Worm (Caenorhabditis elegans) whole organism, L1 larva: ENCODE data around the gene lite-1.
A peak's percentile ranks its signal among the peaks of the same experiment; 100 is the strongest.

Source experiments
- C04F5.9 ChIP-seq: sonication (generic microtip); optimal IDR thresholded peaks from 2 replicates; lab custom pipeline; 2016; ENCODE audit warnings: missing genetic modification characterization, missing compliant biosample characterization
- C16A3.4 ChIP-seq: fragments of 150-350 bp; optimal IDR thresholded peaks from 2 replicates; lab custom pipeline; 2014; ENCODE audit warnings: missing biosample characterization, missing genetic modification characterization
- Y116A8C.19 ChIP-seq: sonication (generic microtip); optimal IDR thresholded peaks from 2 replicates; lab custom pipeline; 2016; ENCODE audit warnings: missing compliant biosample characterization, missing genetic modification characterization, borderline replicate concordance
- alr-1 ChIP-seq: fragments of 200-800 bp; sonication (Bioruptor generic); optimal IDR thresholded peaks from 2 replicates; lab custom pipeline; 2018; ENCODE audit warnings: borderline replicate concordance, mild to moderate bottlenecking, missing genetic modification characterization, missing compliant biosample characterization
- ama-1 ChIP-seq: fragments of 150-350 bp; optimal IDR thresholded peaks from 2 replicates; lab custom pipeline; 2014
- blmp-1 ChIP-seq: fragments of 150-350 bp; optimal IDR thresholded peaks from 2 replicates; lab custom pipeline; 2014; ENCODE audit warnings: missing biosample characterization, missing genetic modification characterization
- ceh-63 ChIP-seq: fragments of 200-800 bp; sonication (Bioruptor generic); optimal IDR thresholded peaks from 2 replicates; lab custom pipeline; 2018; ENCODE audit warnings: mild to moderate bottlenecking, missing genetic modification characterization, missing compliant biosample characterization
- ceh-88 ChIP-seq: fragments of 200-800 bp; sonication (Bioruptor generic); IDR thresholded peaks from 2 replicates; pipeline ENCODE4 v1.3.6; 2022; ENCODE audit warnings: missing genetic modification characterization, missing compliant biosample characterization
- ceh-90 ChIP-seq: sonication (generic microtip); optimal IDR thresholded peaks from 2 replicates; lab custom pipeline; 2016; ENCODE audit warnings: missing genetic modification characterization, missing compliant biosample characterization
- ces-1 ChIP-seq: fragments of 150-350 bp; optimal IDR thresholded peaks from 2 replicates; lab custom pipeline; 2014; ENCODE audit warnings: missing biosample characterization, missing genetic modification reagents, missing genetic modification characterization
- dpl-1 ChIP-seq, 3 experiments: fragments of 150-350 bp in 2 of 3; sonication (generic microtip) in 1 of 3; optimal IDR thresholded peaks; 2 replicates each; lab custom pipeline; 2014 to 2017; ENCODE audit warnings: missing biosample characterization in 3 of 3, missing genetic modification characterization in 3 of 3, missing genetic modification reagents in 3 of 3
- efl-1 ChIP-seq, 4 experiments: fragments of 150-350 bp; optimal IDR thresholded peaks in 3 of 4; peaks in 1 of 4; 1 replicate in 1 of 4; 2 replicates in 3 of 4; lab custom pipeline; 2014; ENCODE audit warnings: missing biosample characterization in 2 of 4, missing genetic modification characterization in 2 of 4, missing genetic modification reagents in 2 of 4
- egl-27 ChIP-seq, 2 experiments: fragments of 150-350 bp in 1 of 2; sonication (generic microtip); optimal IDR thresholded peaks; 3 replicates each; lab custom pipeline; 2017 to 2018; ENCODE audit warnings: missing biosample characterization in 2 of 2, missing genetic modification characterization in 2 of 2, missing genetic modification reagents in 2 of 2
- elt-2 ChIP-seq: sonication (generic microtip); optimal IDR thresholded peaks from 2 replicates; lab custom pipeline; 2016; ENCODE audit warnings: missing genetic modification characterization, mild to moderate bottlenecking, inconsistent platforms, missing compliant biosample characterization, missing genetic modification reagents
- ets-5 ChIP-seq: fragments of 200-800 bp; sonication (Bioruptor generic); IDR thresholded peaks from 2 replicates; pipeline ENCODE4 v1.3.6; 2022; ENCODE audit warnings: missing genetic modification characterization, missing compliant biosample characterization
- fkh-10 ChIP-seq: sonication (generic microtip); optimal IDR thresholded peaks from 2 replicates; lab custom pipeline; 2017; ENCODE audit warnings: missing biosample characterization, missing genetic modification reagents, missing genetic modification characterization
- fkh-8 ChIP-seq: sonication (generic microtip); optimal IDR thresholded peaks from 2 replicates; lab custom pipeline; 2016; ENCODE audit warnings: mild to moderate bottlenecking, missing genetic modification characterization, missing compliant biosample characterization
- hlh-17 ChIP-seq: fragments of 200-800 bp; sonication (Bioruptor generic); optimal IDR thresholded peaks from 2 replicates; lab custom pipeline; 2018; ENCODE audit warnings: missing genetic modification characterization, mild to moderate bottlenecking, missing compliant biosample characterization, moderate library complexity, borderline replicate concordance
- hpl-2 ChIP-seq: fragments of 150-350 bp; optimal IDR thresholded peaks from 2 replicates; lab custom pipeline; 2014; ENCODE audit warnings: missing biosample characterization, missing genetic modification reagents, missing genetic modification characterization
- isw-1 ChIP-seq: fragments of 200-800 bp; sonication (Bioruptor generic); IDR thresholded peaks from 2 replicates; pipeline ENCODE4 v1.3.6; 2022; ENCODE audit warnings: missing genetic modification characterization, missing compliant biosample characterization
- lin-14 ChIP-seq: fragments of 200-800 bp; sonication (Bioruptor generic); optimal IDR thresholded peaks from 2 replicates; lab custom pipeline; 2018; ENCODE audit warnings: mild to moderate bottlenecking, missing genetic modification characterization, moderate library complexity, missing compliant biosample characterization
- lin-15B ChIP-seq: fragments of 150-350 bp; sonication (generic microtip); optimal IDR thresholded peaks from 3 replicates; lab custom pipeline; 2014; ENCODE audit warnings: missing biosample characterization, missing genetic modification characterization
- lin-35 ChIP-seq, 2 experiments: fragments of 150-350 bp; optimal IDR thresholded peaks; 2 replicates each; lab custom pipeline; 2014; ENCODE audit warnings: missing biosample characterization in 2 of 2, missing genetic modification characterization in 2 of 2, missing genetic modification reagents in 2 of 2
- lin-39 ChIP-seq: fragments of 150-350 bp; optimal IDR thresholded peaks from 2 replicates; lab custom pipeline; 2014; ENCODE audit warnings: missing biosample characterization, missing genetic modification reagents, missing genetic modification characterization
- lsy-2 ChIP-seq, 2 experiments: fragments of 150-350 bp; optimal IDR thresholded peaks; 2 replicates each; lab custom pipeline; 2014; ENCODE audit warnings: missing biosample characterization in 2 of 2, missing genetic modification characterization in 2 of 2
- mab-9 ChIP-seq: fragments of 200-800 bp; sonication (Bioruptor generic); IDR thresholded peaks from 2 replicates; pipeline ENCODE4 v1.3.6; 2022; ENCODE audit warnings: missing genetic modification reagents, missing genetic modification characterization, missing compliant biosample characterization
- mef-2 ChIP-seq: fragments of 150-350 bp; optimal IDR thresholded peaks from 2 replicates; lab custom pipeline; 2014; ENCODE audit warnings: missing biosample characterization, missing genetic modification characterization
- mep-1 ChIP-seq: fragments of 150-350 bp; optimal IDR thresholded peaks from 2 replicates; lab custom pipeline; 2014; ENCODE audit warnings: missing biosample characterization, missing genetic modification characterization
- nhr-11 ChIP-seq: fragments of 150-350 bp; optimal IDR thresholded peaks from 2 replicates; lab custom pipeline; 2014; ENCODE audit warnings: missing biosample characterization, missing genetic modification characterization
- nhr-12 ChIP-seq: sonication (generic microtip); optimal IDR thresholded peaks from 2 replicates; lab custom pipeline; 2017; ENCODE audit warnings: missing biosample characterization, missing genetic modification characterization
- nhr-20 ChIP-seq: sonication (generic microtip); optimal IDR thresholded peaks from 2 replicates; lab custom pipeline; 2016; ENCODE audit warnings: mild to moderate bottlenecking, missing genetic modification characterization, missing compliant biosample characterization
- nhr-237 ChIP-seq: fragments of 150-350 bp; optimal IDR thresholded peaks from 2 replicates; lab custom pipeline; 2014; ENCODE audit warnings: missing biosample characterization, missing genetic modification characterization
- nhr-47 ChIP-seq: sonication (generic microtip); optimal IDR thresholded peaks from 2 replicates; lab custom pipeline; 2016; ENCODE audit warnings: mild to moderate bottlenecking, missing genetic modification characterization, moderate library complexity, missing compliant biosample characterization
- nhr-71 ChIP-seq: sonication (generic microtip); optimal IDR thresholded peaks from 2 replicates; lab custom pipeline; 2016; ENCODE audit warnings: mild to moderate bottlenecking, missing genetic modification characterization, moderate library complexity, missing compliant biosample characterization
- nhr-85 ChIP-seq: sonication (generic microtip); peaks from one replicate; lab custom pipeline; 2016; ENCODE audit warnings: missing genetic modification characterization, inconsistent platforms, missing compliant biosample characterization
- nhr-90 ChIP-seq: sonication (generic microtip); optimal IDR thresholded peaks from 2 replicates; lab custom pipeline; 2016; ENCODE audit warnings: mild to moderate bottlenecking, missing genetic modification characterization, missing compliant biosample characterization; ENCODE audit not compliant: poor library complexity
- pag-3 ChIP-seq: sonication (generic microtip); optimal IDR thresholded peaks from 2 replicates; lab custom pipeline; 2017; ENCODE audit warnings: missing genetic modification characterization, mild to moderate bottlenecking, missing compliant biosample characterization, antibody characterized with exemption, borderline replicate concordance; ENCODE audit not compliant: insufficient read depth
- rnt-1 ChIP-seq: sonication (generic microtip); optimal IDR thresholded peaks from 2 replicates; lab custom pipeline; 2016; ENCODE audit warnings: mild to moderate bottlenecking, missing genetic modification characterization, moderate library complexity, missing compliant biosample characterization
- sox-4 ChIP-seq: sonication (generic microtip); optimal IDR thresholded peaks from 2 replicates; lab custom pipeline; 2016; ENCODE audit warnings: missing genetic modification characterization, missing compliant biosample characterization
- swsn-7 ChIP-seq: sonication (generic microtip); optimal IDR thresholded peaks from 2 replicates; lab custom pipeline; 2016; ENCODE audit warnings: missing genetic modification characterization, missing compliant biosample characterization
- tbx-2 ChIP-seq: sonication (generic microtip); optimal IDR thresholded peaks from 2 replicates; lab custom pipeline; 2016; ENCODE audit warnings: missing genetic modification characterization, missing compliant biosample characterization
- tlp-1 ChIP-seq: fragments of 150-350 bp; optimal IDR thresholded peaks from 2 replicates; lab custom pipeline; 2014; ENCODE audit warnings: missing biosample characterization, missing genetic modification characterization
- unc-130 ChIP-seq: fragments of 150-350 bp; optimal IDR thresholded peaks from 2 replicates; lab custom pipeline; 2017; ENCODE audit warnings: missing biosample characterization, missing genetic modification characterization, inconsistent platforms
- unc-30 ChIP-seq: sonication (generic microtip); optimal IDR thresholded peaks from 2 replicates; lab custom pipeline; 2017; ENCODE audit warnings: missing biosample characterization, missing genetic modification characterization
- unc-62 ChIP-seq: fragments of 150-350 bp; optimal IDR thresholded peaks from 2 replicates; lab custom pipeline; 2014; ENCODE audit warnings: missing biosample characterization, missing genetic modification reagents, missing genetic modification characterization
- unc-86 ChIP-seq: sonication (generic microtip); optimal IDR thresholded peaks from 2 replicates; lab custom pipeline; 2016; ENCODE audit warnings: missing genetic modification characterization, missing compliant biosample characterization
- vab-15 ChIP-seq: sonication (generic microtip); optimal IDR thresholded peaks from 2 replicates; lab custom pipeline; 2017; ENCODE audit warnings: missing genotype, mild to moderate bottlenecking, missing genetic modification characterization, missing compliant biosample characterization
- xbp-1 ChIP-seq: sonication (generic microtip); optimal IDR thresholded peaks from 2 replicates; lab custom pipeline; 2016; ENCODE audit warnings: missing genetic modification characterization, missing compliant biosample characterization
- zag-1 ChIP-seq: fragments of 150-350 bp; optimal IDR thresholded peaks from 2 replicates; lab custom pipeline; 2014; ENCODE audit warnings: missing biosample characterization, missing genetic modification characterization
- zip-4 ChIP-seq: fragments of 200-800 bp; sonication (Bioruptor generic); optimal IDR thresholded peaks from 2 replicates; lab custom pipeline; 2018; ENCODE audit warnings: mild to moderate bottlenecking, missing genetic modification characterization, moderate library complexity, missing compliant biosample characterization
- ztf-11 ChIP-seq, 2 experiments: sonication (generic microtip); optimal IDR thresholded peaks; 2 replicates each; lab custom pipeline; 2016 to 2017; ENCODE audit warnings: missing genetic modification characterization in 2 of 2, missing biosample characterization in 1 of 2, missing compliant biosample characterization in 1 of 2

The lite-1 gene

DNA sequence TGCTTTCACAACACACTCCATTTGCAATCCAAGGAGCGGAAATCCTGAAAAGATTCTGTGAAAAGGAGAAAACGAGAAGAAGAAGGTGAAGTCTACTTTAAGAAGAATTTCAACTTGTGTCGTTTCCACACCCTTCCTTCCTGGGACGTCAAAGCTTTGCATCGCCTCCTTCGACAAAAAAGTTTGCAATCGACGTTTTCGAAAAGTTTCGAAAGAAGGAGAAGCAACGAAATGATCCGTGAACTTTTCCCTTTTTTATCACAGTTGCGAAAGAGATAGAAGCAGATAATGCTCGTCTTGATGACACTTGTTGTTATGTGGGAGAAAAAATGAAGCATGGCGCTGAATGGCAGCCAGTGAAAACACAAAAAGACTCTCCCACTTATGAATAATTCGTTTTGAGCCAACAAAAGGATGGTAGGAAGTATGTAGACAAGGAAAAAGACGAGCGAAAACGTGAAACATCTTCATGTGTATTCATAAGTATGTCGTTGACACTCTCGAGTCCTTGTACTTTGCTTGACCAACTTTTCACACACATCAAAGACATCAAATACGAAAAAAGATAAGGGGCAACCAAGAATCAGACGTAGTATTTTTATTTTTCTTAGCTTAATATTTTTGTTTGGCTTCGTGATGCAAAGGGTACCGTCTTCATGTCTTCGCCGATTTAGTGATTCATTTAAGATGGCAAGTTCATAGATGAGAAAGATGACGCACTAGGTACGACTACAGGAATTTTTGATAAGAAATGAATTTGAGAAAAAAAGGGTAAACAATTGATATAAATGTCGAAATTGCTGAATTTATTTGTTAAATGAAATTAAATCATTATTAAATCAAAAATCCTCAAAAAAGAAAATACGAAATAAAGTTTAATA is 18.4 kb upstream of the lite-1 start:
- no peak for TF ChIP-seq vab-15 (tag; lab: Kevin White, UChicago)
- TF ChIP-seq ama-1 = no peak
- peak; percentile 14; the same call in 1 of the 2 replicates for TF ChIP-seq isw-1 (GFP tag; lab: Robert Waterston, UW)
- TF ChIP-seq xbp-1 (tag; lab: Kevin White, UChicago) = peak; percentile 0
- no peak for TF ChIP-seq egl-27 (tag; optimal IDR thresholded peaks at IDR 0.05; lab: Kevin White, UChicago)
- TF ChIP-seq ces-1 (GFP tag; lab: Kevin White, UChicago) = no peak
- TF ChIP-seq dpl-1 (GFP tag; optimal IDR thresholded peaks at IDR 0.05; lab: Kevin White, UChicago) = no peak
- TF ChIP-seq ceh-90 = no peak
- TF ChIP-seq lin-14 (GFP tag; lab: Kevin White, UChicago) = peak; percentile 77
- TF ChIP-seq hpl-2 = no peak
- no peak for TF ChIP-seq unc-30 (tag; lab: Kevin White, UChicago)
- peak; percentile 38 for TF ChIP-seq nhr-71 (tag; lab: Kevin White, UChicago)
- no peak for TF ChIP-seq Y116A8C.19 (tag; lab: Kevin White, UChicago)
- TF ChIP-seq zip-4 (GFP tag; lab: Kevin White, UChicago) = no peak
- no peak for TF ChIP-seq efl-1 (optimal IDR thresholded peaks at IDR 0.05; lab: Kevin White, UChicago)
- peak in 1 of 2 experiments; percentile 43 for TF ChIP-seq efl-1 (GFP tag; optimal IDR thresholded peaks at IDR 0.05 in 1 of 2; lab: Kevin White, UChicago)
- peak; percentile 3 for TF ChIP-seq nhr-20
- TF ChIP-seq nhr-47 (tag; lab: Kevin White, UChicago) = no peak
- TF ChIP-seq mef-2 (tag; lab: Kevin White, UChicago) = no peak
- no peak for TF ChIP-seq alr-1
- no peak for TF ChIP-seq mab-9 (GFP tag; lab: Robert Waterston, UW)
- no peak for TF ChIP-seq swsn-7 (tag; lab: Kevin White, UChicago)
- peak; percentile 36 for TF ChIP-seq fkh-8
- TF ChIP-seq C04F5.9 (tag; lab: Kevin White, UChicago) = no peak
- TF ChIP-seq C16A3.4 (tag; lab: Kevin White, UChicago) = no peak
- no peak for TF ChIP-seq nhr-90 (tag; lab: Kevin White, UChicago)
- no peak for TF ChIP-seq nhr-237 (tag; lab: Kevin White, UChicago)
- TF ChIP-seq blmp-1 (tag; lab: Kevin White, UChicago) = peak; percentile 9
- peak; percentile 17 for TF ChIP-seq mep-1
- TF ChIP-seq nhr-85 = peak; percentile 37
- TF ChIP-seq lin-35 (GFP tag; optimal IDR thresholded peaks at IDR 0.05; lab: Kevin White, UChicago) = no peak
- TF ChIP-seq nhr-12 (tag; lab: Kevin White, UChicago) = no peak
- TF ChIP-seq lin-15B (tag; lab: Kevin White, UChicago) = no peak
- no peak for TF ChIP-seq lsy-2 (tag; optimal IDR thresholded peaks at IDR 0.05; lab: Kevin White, UChicago)
- TF ChIP-seq zag-1 (tag; lab: Kevin White, UChicago) = no peak
- TF ChIP-seq tbx-2 (tag; lab: Kevin White, UChicago) = no peak
- no peak for TF ChIP-seq hlh-17 (GFP tag; lab: Kevin White, UChicago)
- TF ChIP-seq ztf-11 (tag; optimal IDR thresholded peaks at IDR 0.05; lab: Kevin White, UChicago) = no peak
- TF ChIP-seq unc-130 (tag; lab: Kevin White, UChicago) = no peak
- no peak for TF ChIP-seq unc-62 (GFP tag; lab: Kevin White, UChicago)
- TF ChIP-seq tlp-1 (tag; lab: Kevin White, UChicago) = no peak
- TF ChIP-seq elt-2 = peak; percentile 37
- TF ChIP-seq ceh-88 (GFP tag; lab: Robert Waterston, UW) = no peak
- peak; percentile 55 for TF ChIP-seq rnt-1 (tag; lab: Kevin White, UChicago)
- TF ChIP-seq ceh-63 (GFP tag; lab: Kevin White, UChicago) = no peak
- TF ChIP-seq lin-39 = no peak
- peak; percentile 61 for TF ChIP-seq unc-86 (tag; lab: Kevin White, UChicago)
- no peak for TF ChIP-seq sox-4 (tag; lab: Kevin White, UChicago)
- TF ChIP-seq nhr-11 (tag; lab: Kevin White, UChicago) = no peak
- peak; percentile 66 for TF ChIP-seq fkh-10
- TF ChIP-seq pag-3 (tag; lab: Kevin White, UChicago) = peak; percentile 28
- no peak for TF ChIP-seq ets-5 (GFP tag; lab: Robert Waterston, UW)
